Worm (Caenorhabditis elegans) whole organism, L1 larva: ENCODE data around the gene F19G12.1.

Experiments
- jun-1 ChIP-seq: fragments of 150-350 bp; optimal IDR thresholded peaks from 2 replicates; lab custom pipeline; 2014; ENCODE audit warnings: missing biosample characterization, missing genetic modification reagents, missing genetic modification characterization
- unc-62 ChIP-seq: fragments of 150-350 bp; optimal IDR thresholded peaks from 2 replicates; lab custom pipeline; 2014; ENCODE audit warnings: missing biosample characterization, missing genetic modification reagents, missing genetic modification characterization

- TF ChIP-seq unc-62 (GFP tag; lab: Kevin White, UChicago) = no peak
- TF ChIP-seq jun-1 (tag; lab: Kevin White, UChicago) = no peak
Measured at ce11 chrX:1416776-1417354, 13.9 kb upstream of the F19G12.1 start, which contains the start of the genes F19G12.4 and F19G12.8.
